Fruit fly (Drosophila melanogaster): Measurements from ENCODE around the gene Elo68beta.

The Elo68beta gene

DNA sequence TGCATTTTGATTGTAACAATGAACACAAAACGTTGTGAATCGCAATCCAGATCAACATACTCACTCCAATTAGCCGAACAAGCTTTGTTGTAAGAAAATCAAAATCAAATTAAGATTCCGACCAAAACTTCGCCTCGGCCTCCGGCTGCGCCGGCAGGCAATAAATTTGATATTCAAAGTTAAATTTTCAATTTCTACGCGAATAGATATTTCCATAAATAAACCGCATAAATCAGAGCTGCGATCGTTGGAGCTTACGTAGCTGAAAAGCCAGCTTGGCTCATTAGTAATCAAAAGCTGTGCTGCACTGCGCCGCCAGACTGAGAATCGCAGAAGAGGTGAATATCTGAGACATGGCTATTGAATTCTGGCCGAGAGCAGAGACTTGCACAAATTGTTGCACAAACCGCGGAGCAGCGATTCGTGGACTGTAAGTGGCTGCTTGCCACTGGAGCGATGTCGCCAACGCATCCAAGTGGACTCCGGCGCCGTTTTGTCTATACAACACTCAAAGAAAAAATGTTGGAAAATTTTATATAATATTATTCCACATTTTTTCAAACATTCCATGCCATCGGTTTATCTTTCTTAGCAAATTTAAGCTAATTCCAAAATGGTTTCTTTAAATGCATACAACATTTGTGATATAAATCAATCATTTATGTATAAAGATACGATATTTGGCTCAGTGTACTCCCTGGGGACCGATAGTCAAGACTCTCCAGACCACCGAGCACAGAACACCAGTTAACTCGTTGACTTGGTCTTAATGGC lies 47.2 kb upstream of the Elo68beta start (continued):
- peak; percentile 81 for TF ChIP-seq CG10979 (tag; optimal IDR thresholded peaks at IDR 0.05)
- no peak for TF ChIP-seq CG2120 (GFP tag; optimal IDR thresholded peaks at IDR 0.05)
- peak; percentile 70 for TF ChIP-seq dysf (GFP tag; IDR thresholded peaks at IDR 0.05)
- peak; percentile 57; the same call in 2 of the 3 replicates for TF ChIP-seq CG11695 (GFP tag; IDR thresholded peaks at IDR 0.05)
- TF ChIP-seq ind (GFP tag; optimal IDR thresholded peaks at IDR 0.05), result peak; percentile 49
- no peak for TF ChIP-seq shn (GFP tag; optimal IDR thresholded peaks at IDR 0.05)
- TF ChIP-seq Pdp1 (GFP tag; optimal IDR thresholded peaks at IDR 0.05), result no peak
- TF ChIP-seq btn (GFP tag; optimal IDR thresholded peaks at IDR 0.05), result no peak
- no peak for TF ChIP-seq h (optimal IDR thresholded peaks at IDR 0.05)
- TF ChIP-seq chinmo (GFP tag; IDR thresholded peaks at IDR 0.05; ENCODE audit: partially characterized antibody), result peak; percentile 89; the same call in 2 of the 4 replicates
- peak; percentile 49 for TF ChIP-seq grau (tag; optimal IDR thresholded peaks at IDR 0.05)
- TF ChIP-seq Mad (GFP tag; optimal IDR thresholded peaks at IDR 0.05), result peak; percentile 8
- TF ChIP-seq gcm2 (GFP tag; optimal IDR thresholded peaks at IDR 0.05), result no peak
- TF ChIP-seq ATbp (GFP tag; optimal IDR thresholded peaks at IDR 0.05), result peak; percentile 41
- TF ChIP-seq NfI (GFP tag; optimal IDR thresholded peaks at IDR 0.05), result peak; percentile 20
- no peak for TF ChIP-seq Lhr (GFP tag; optimal IDR thresholded peaks at IDR 0.05)
- no peak for TF ChIP-seq Doc3 (GFP tag; IDR thresholded peaks at IDR 0.05; ENCODE audit: partially characterized antibody)
- no peak for TF ChIP-seq CG3838 (GFP tag; optimal IDR thresholded peaks at IDR 0.05)
- no peak for TF ChIP-seq Taf1 (GFP tag; IDR thresholded peaks at IDR 0.05)
- no peak for TF ChIP-seq CG9932 (GFP tag; IDR thresholded peaks at IDR 0.05)
- peak; percentile 35 for TF ChIP-seq HHEX (GFP tag; optimal IDR thresholded peaks at IDR 0.05)
- TF ChIP-seq Oli (tag; optimal IDR thresholded peaks at IDR 0.05), result peak; percentile 53
- peak; percentile 2 for TF ChIP-seq MTF-1 (GFP tag; optimal IDR thresholded peaks at IDR 0.05; ENCODE audit: borderline replicate concordance)
- peak; percentile 18 for TF ChIP-seq CG5245 (GFP tag; optimal IDR thresholded peaks at IDR 0.05)
- no peak for TF ChIP-seq Rx (GFP tag; IDR thresholded peaks at IDR 0.05)
- TF ChIP-seq CG17186 (GFP tag; optimal IDR thresholded peaks at IDR 0.05), result no peak
- TF ChIP-seq lov (optimal IDR thresholded peaks at IDR 0.05), result no peak
- no peak for TF ChIP-seq lov (GFP tag; IDR thresholded peaks at IDR 0.05)
- 0 out of 2 replicates have a peak, but pooled peaks have one; percentile 9 for TF ChIP-seq seq (GFP tag; IDR thresholded peaks at IDR 0.05)
- no peak for TF ChIP-seq CG7928 (GFP tag; optimal IDR thresholded peaks at IDR 0.05)
- TF ChIP-seq CrebB (tag; optimal IDR thresholded peaks at IDR 0.05), result no peak
- no peak for TF ChIP-seq psq (GFP tag; optimal IDR thresholded peaks at IDR 0.05)
- TF ChIP-seq CG30020 (tag; optimal IDR thresholded peaks at IDR 0.05), result no peak
- TF ChIP-seq dmrt99B (tag; optimal IDR thresholded peaks at IDR 0.05), result peak; percentile 59
- no peak for TF ChIP-seq CG33213 (GFP tag; optimal IDR thresholded peaks at IDR 0.05)
- TF ChIP-seq sqz (GFP tag; optimal IDR thresholded peaks at IDR 0.05), result no peak
- peak; percentile 33; the same call in 1 of the 2 replicates for TF ChIP-seq al (GFP tag; IDR thresholded peaks at IDR 0.05)
- TF ChIP-seq CG10147 (GFP tag; optimal IDR thresholded peaks at IDR 0.05), result peak; percentile 32
- no peak for TF ChIP-seq Dip2 (GFP tag; IDR thresholded peaks at IDR 0.05)
- TF ChIP-seq ara (GFP tag; IDR thresholded peaks at IDR 0.05), result peak; percentile 56; the same call in 1 of the 2 replicates
- TF ChIP-seq ssp (GFP tag; IDR thresholded peaks at IDR 0.05), result no peak
- peak; percentile 6 for TF ChIP-seq Fer3 (tag; optimal IDR thresholded peaks at IDR 0.05)
- TF ChIP-seq Dfd (GFP tag; optimal IDR thresholded peaks at IDR 0.05), result no peak
- TF ChIP-seq stwl (tag; optimal IDR thresholded peaks at IDR 0.05), result no peak
- TF ChIP-seq CG6765 (GFP tag; optimal IDR thresholded peaks at IDR 0.05), result no peak
- peak; percentile 29 for TF ChIP-seq CG3281 (GFP tag; optimal IDR thresholded peaks at IDR 0.05)
- no peak for TF ChIP-seq CG9797 (GFP tag; optimal IDR thresholded peaks at IDR 0.05)
- TF ChIP-seq CG7963 (GFP tag; IDR thresholded peaks at IDR 0.05; ENCODE audit: partially characterized antibody), result no peak
- TF ChIP-seq nerfin-1 (tag; optimal IDR thresholded peaks at IDR 0.05), result no peak
- TF ChIP-seq CG32767 (GFP tag; IDR thresholded peaks at IDR 0.05), result peak; percentile 39; the same call in 1 of the 2 replicates
